Worm (Caenorhabditis elegans): ENCODE measurements around the gene F38B7.3.

F38B7.3 gene

ce11 chrV:11572803-11573490 is 24.0 kb downstream of the F38B7.3 start, which contains the start of the genes H12C20.7 and nhr-68 (continued):
- TF ChIP-seq ceh-32 (tag; optimal IDR thresholded peaks at IDR 0.05; ENCODE audit: poor library complexity) (no peak), ctbp-1 (GFP tag; IDR thresholded peaks at IDR 0.05) (peak; percentile 70), dpl-1 (GFP tag; optimal IDR thresholded peaks at IDR 0.05) (peak; percentile 65), dmd-8 (GFP tag; IDR thresholded peaks at IDR 0.05) (0 out of 2 replicates have a peak, but pooled peaks have one; percentile 26), daf-8 (GFP tag; IDR thresholded peaks at IDR 0.05) (no peak), mes-2 (tag; optimal IDR thresholded peaks at IDR 0.05; ENCODE audit: poor library complexity, severe bottlenecking) (no peak), hmg-1.1 (GFP tag; IDR thresholded peaks at IDR 0.05) (no peak), spr-3 (GFP tag; optimal IDR thresholded peaks at IDR 0.05) (no peak), mdt-29 (GFP tag; IDR thresholded peaks at IDR 0.05) (peak; percentile 90), nhr-11 (tag; optimal IDR thresholded peaks at IDR 0.05) (peak; percentile 50), F44E2.7 (GFP tag; IDR thresholded peaks at IDR 0.05) (no peak), egl-27 (tag; optimal IDR thresholded peaks at IDR 0.05) (no peak), unc-62 (GFP tag; optimal IDR thresholded peaks at IDR 0.05 in 1 of 2) (peak in 1 of 2 experiments; percentile 99), unc-62 (tag; optimal IDR thresholded peaks at IDR 0.05) (no peak), T20F7.1 (GFP tag; optimal IDR thresholded peaks at IDR 0.05) (peak; percentile 84), dmd-9 (GFP tag; IDR thresholded peaks at IDR 0.05) (0 out of 2 replicates have a peak, but pooled peaks have one; percentile 23), Y5F2A.4 (GFP tag; optimal IDR thresholded peaks at IDR 0.05) (no peak), ceh-44 (GFP tag; IDR thresholded peaks at IDR 0.05) (no peak), ces-1 (GFP tag; optimal IDR thresholded peaks at IDR 0.05) (no peak), vab-7 (GFP tag; IDR thresholded peaks at IDR 0.05) (no peak), daf-16 (GFP tag; optimal IDR thresholded peaks at IDR 0.05) (peak; percentile 95), daf-16 (tag; optimal IDR thresholded peaks at IDR 0.05) (peak; percentile 100), mdl-1 (tag; optimal IDR thresholded peaks at IDR 0.05) (peak; percentile 38 to 98), php-3 (GFP tag; IDR thresholded peaks at IDR 0.05) (peak; percentile 97), lin-13 (GFP tag; optimal IDR thresholded peaks at IDR 0.05) (peak; percentile 70), zfp-2 (tag; optimal IDR thresholded peaks at IDR 0.05) (no peak), snpc-4 (tag; optimal IDR thresholded peaks at IDR 0.05) (no peak), fkh-10 (GFP tag; optimal IDR thresholded peaks at IDR 0.05) (no peak), lsy-2 (tag; optimal IDR thresholded peaks at IDR 0.05) (peak in 1 of 2 experiments; percentile 93), lim-7 (GFP tag; IDR thresholded peaks at IDR 0.05) (no peak), F26F4.8 (GFP tag; conservative IDR thresholded peaks at IDR 0.05) (no peak), ceh-20 (GFP tag; IDR thresholded peaks at IDR 0.05) (peak; percentile 94), ceh-28 (tag; optimal IDR thresholded peaks at IDR 0.05) (no peak), aly-2 (tag; optimal IDR thresholded peaks at IDR 0.05) (no peak), nhr-42 (GFP tag; IDR thresholded peaks at IDR 0.05) (peak; percentile 86; the same call in 1 of the 2 replicates), ama-1 (optimal IDR thresholded peaks at IDR 0.05) (no peak), hif-1 (tag; optimal IDR thresholded peaks at IDR 0.05) (peak in 1 of 2 experiments; percentile 16), nhr-48 (tag; optimal IDR thresholded peaks at IDR 0.05) (peak; percentile 99), ztf-11 (tag; optimal IDR thresholded peaks at IDR 0.05) (no peak), Y75B8A.6 (GFP tag; IDR thresholded peaks at IDR 0.05) (0 out of 2 replicates have a peak, but pooled peaks have one; percentile 42), madf-9 (GFP tag; conservative IDR thresholded peaks at IDR 0.05) (peak; percentile 56; the same call in 1 of the 2 replicates), nhr-77 (tag; optimal IDR thresholded peaks at IDR 0.05) (peak; percentile 88), aha-1 (tag) (peak; percentile 99), lin-1 (GFP tag; IDR thresholded peaks at IDR 0.05) (peak; percentile 96), unc-39 (tag; optimal IDR thresholded peaks at IDR 0.05) (no peak), mep-1 (tag; optimal IDR thresholded peaks at IDR 0.05) (peak; percentile 85), pha-4 (GFP tag; IDR thresholded peaks at IDR 0.05) (peak; percentile 73), pha-4 (tag; optimal IDR thresholded peaks at IDR 0.05) (no peak), daf-12 (tag; optimal IDR thresholded peaks at IDR 0.05) (no peak), hlh-30 (tag; optimal IDR thresholded peaks at IDR 0.05; ENCODE audit: insufficient read depth) (peak; percentile 96)

Data from whole organism, L4 larva.